Worm (Caenorhabditis elegans): ENCODE data around the gene spn-4.

DNA sequence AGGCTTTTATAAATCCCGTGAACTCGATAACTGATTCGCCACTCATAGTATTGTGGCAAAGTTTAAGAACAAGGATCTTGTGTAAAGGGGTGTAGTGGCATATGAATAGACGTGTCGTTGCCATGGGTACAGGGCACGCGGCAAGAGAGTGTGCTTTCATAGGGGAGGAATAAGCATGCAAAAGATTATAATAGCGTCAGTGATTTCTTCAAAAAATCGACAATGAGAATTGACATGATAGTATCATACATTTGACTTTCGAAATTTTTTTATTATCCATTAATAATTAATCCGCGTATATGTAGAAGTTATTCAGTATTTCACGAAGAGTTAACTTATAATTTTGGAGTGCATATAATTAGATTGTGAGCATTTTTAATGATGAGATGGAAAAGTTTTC lies 19.7 kb downstream of the spn-4 start, which contains the start of gene bbs-8:
- TF ChIP-seq aly-1 (tag; optimal IDR thresholded peaks at IDR 0.05) (no peak), sea-1 (GFP tag; conservative IDR thresholded peaks at IDR 0.05) (no peak), ama-1 (optimal IDR thresholded peaks at IDR 0.05) (no peak), F13C5.2 (tag; optimal IDR thresholded peaks at IDR 0.05) (no peak), tra-4 (tag; optimal IDR thresholded peaks at IDR 0.05) (no peak), hmbx-1 (tag; optimal IDR thresholded peaks at IDR 0.05) (no peak), hmg-4 (GFP tag; optimal IDR thresholded peaks at IDR 0.05) (no peak), ceh-36 (tag; optimal IDR thresholded peaks at IDR 0.05) (no peak), B0310.2 (tag; optimal IDR thresholded peaks at IDR 0.05) (no peak)
